Worm (Caenorhabditis elegans) whole organism, L4/young adult: Measurements from ENCODE around the gene ulp-4.

Experiments
- W03F9.2 ChIP-seq: fragments of 150-350 bp; optimal IDR thresholded peaks from 2 replicates; lab custom pipeline; 2014; ENCODE audit warnings: missing biosample characterization, missing genetic modification characterization
- dao-5 ChIP-seq: sonication (generic microtip); optimal IDR thresholded peaks from 2 replicates; lab custom pipeline; 2016; ENCODE audit warnings: missing genotype, missing genetic modification characterization, moderate library complexity, missing compliant biosample characterization
- him-1 ChIP-seq: sonication (generic microtip); optimal IDR thresholded peaks from 2 replicates; lab custom pipeline; 2016; ENCODE audit warnings: missing genotype, missing genetic modification reagents, missing genetic modification characterization, missing compliant biosample characterization

DNA sequence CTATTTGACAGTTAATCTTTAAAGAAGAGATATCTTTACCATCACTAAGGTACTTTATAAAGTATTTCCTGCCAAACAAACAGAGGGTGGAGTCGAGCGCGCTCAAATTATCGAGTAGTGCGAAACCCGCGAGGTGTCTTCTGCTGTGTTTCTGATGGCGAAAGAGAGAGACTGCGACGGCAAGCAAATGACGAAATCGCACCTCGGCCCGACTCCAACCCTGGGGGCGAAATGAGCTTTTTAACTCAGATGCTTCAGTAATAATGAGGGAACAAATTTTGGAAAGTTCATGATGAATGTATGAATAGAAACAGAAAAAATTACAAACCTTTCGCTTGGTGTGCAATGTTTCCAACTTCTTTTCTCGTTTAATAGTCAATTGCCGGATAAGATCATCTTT, 38.2 kb upstream of the ulp-4 start:
- peak; percentile 41 for TF ChIP-seq W03F9.2
- no peak for TF ChIP-seq him-1
- TF ChIP-seq dao-5 (tag; lab: Kevin White, UChicago) = no peak
